Fruit fly (Drosophila melanogaster): ENCODE data around the gene alpha-Man-IIa.

The alpha-Man-IIa gene

DNA sequence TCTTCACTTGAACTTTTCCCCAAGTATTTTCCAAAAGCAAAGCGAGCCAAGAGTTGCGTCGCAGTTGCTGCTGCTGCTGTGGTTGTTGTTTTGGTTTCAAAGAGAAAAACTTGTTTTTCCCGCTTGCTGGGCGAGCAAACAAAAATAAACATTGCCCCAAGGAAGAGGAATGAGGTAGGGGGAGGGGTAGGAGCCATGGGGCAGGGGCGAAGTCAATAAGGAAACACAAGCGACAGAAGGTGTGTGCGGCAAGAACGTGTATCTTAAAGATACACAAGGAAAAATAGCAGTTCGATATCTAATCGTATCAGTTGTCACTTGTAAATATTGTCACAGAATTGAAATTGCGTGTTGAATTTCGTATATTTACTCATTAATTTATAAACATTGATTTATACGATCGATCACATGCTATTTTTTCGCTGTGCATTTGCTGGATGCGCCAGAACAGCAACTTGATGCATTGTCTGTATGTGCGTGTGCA, 18.8 kb upstream of the alpha-Man-IIa start (continued):
- TF ChIP-seq CG13894 (tag; optimal IDR thresholded peaks at IDR 0.05) (no peak), CG30431 (GFP tag; optimal IDR thresholded peaks at IDR 0.05) (peak; percentile 29), run (tag; optimal IDR thresholded peaks at IDR 0.05) (no peak), zfh2 (GFP tag; optimal IDR thresholded peaks at IDR 0.05) (no peak), pfk (GFP tag; optimal IDR thresholded peaks at IDR 0.05) (no peak), CG13775 (GFP tag; optimal IDR thresholded peaks at IDR 0.05) (peak; percentile 67), CG15696 (tag; optimal IDR thresholded peaks at IDR 0.05) (peak; percentile 86), Antp (GFP tag; optimal IDR thresholded peaks at IDR 0.05) (peak; percentile 24), CG9817 (tag; optimal IDR thresholded peaks at IDR 0.05) (peak; percentile 33), zen2 (GFP tag; IDR thresholded peaks at IDR 0.05; ENCODE audit: partially characterized antibody) (no peak), vvl (GFP tag; IDR thresholded peaks at IDR 0.05) (peak; percentile 75), CG17912 (GFP tag; optimal IDR thresholded peaks at IDR 0.05) (no peak), pho (GFP tag; optimal IDR thresholded peaks at IDR 0.05) (no peak), CG13123 (GFP tag; optimal IDR thresholded peaks at IDR 0.05) (peak; percentile 52), Bgb (GFP tag; IDR thresholded peaks at IDR 0.05; ENCODE audit: partially characterized antibody) (no peak), CG3847 (GFP tag; IDR thresholded peaks at IDR 0.05) (no peak; the same call in 1 of the 2 replicates), h (optimal IDR thresholded peaks at IDR 0.05) (no peak), tll (GFP tag; optimal IDR thresholded peaks at IDR 0.05) (no peak), CG12299 (tag; optimal IDR thresholded peaks at IDR 0.05) (peak; percentile 40), CG10565 (GFP tag; optimal IDR thresholded peaks at IDR 0.05) (no peak), CG17361 (GFP tag; IDR thresholded peaks at IDR 0.05) (peak; percentile 67), lmd (GFP tag; IDR thresholded peaks at IDR 0.05) (peak; percentile 64), CG14710 (tag; optimal IDR thresholded peaks at IDR 0.05) (peak; percentile 85), CG4707 (GFP tag; optimal IDR thresholded peaks at IDR 0.05) (peak; percentile 61), da (GFP tag; optimal IDR thresholded peaks at IDR 0.05) (no peak), btn (GFP tag; optimal IDR thresholded peaks at IDR 0.05) (no peak), ase (GFP tag; IDR thresholded peaks at IDR 0.05) (0 out of 3 replicates have a peak, but pooled peaks have one; percentile 54), klu (GFP tag; IDR thresholded peaks at IDR 0.05) (no peak), Xbp1 (GFP tag; optimal IDR thresholded peaks at IDR 0.05) (peak; percentile 57), ERR (GFP tag; optimal IDR thresholded peaks at IDR 0.05) (no peak), CHES-1-like (GFP tag; optimal IDR thresholded peaks at IDR 0.05) (no peak), unpg (GFP tag; optimal IDR thresholded peaks at IDR 0.05) (peak; percentile 79), CG10462 (GFP tag; optimal IDR thresholded peaks at IDR 0.05) (no peak), dati (GFP tag; IDR thresholded peaks at IDR 0.05) (0 out of 2 replicates have a peak, but pooled peaks have one; percentile 46), CG14965 (GFP tag; optimal IDR thresholded peaks at IDR 0.05; ENCODE audit: borderline replicate concordance) (no peak), Six4 (GFP tag; optimal IDR thresholded peaks at IDR 0.05) (peak; percentile 49), dmrt11E (tag; optimal IDR thresholded peaks at IDR 0.05) (peak; percentile 91), eve (GFP tag; optimal IDR thresholded peaks at IDR 0.05) (no peak), Nf-YB (GFP tag; optimal IDR thresholded peaks at IDR 0.05) (peak; percentile 62), CG16779 (GFP tag; IDR thresholded peaks at IDR 0.05) (0 out of 2 replicates have a peak, but pooled peaks have one; percentile 24), schlank (tag; optimal IDR thresholded peaks at IDR 0.05) (peak; percentile 35), Hand (GFP tag; optimal IDR thresholded peaks at IDR 0.05) (peak; percentile 19), CG6175 (GFP tag; IDR thresholded peaks at IDR 0.05) (no peak; the same call in 2 of the 3 replicates), Hmx (GFP tag; optimal IDR thresholded peaks at IDR 0.05) (no peak), CG3281 (GFP tag; optimal IDR thresholded peaks at IDR 0.05) (peak; percentile 64), Mrtf (GFP tag; IDR thresholded peaks at IDR 0.05) (no peak), hbn (GFP tag; IDR thresholded peaks at IDR 0.05; ENCODE audit: partially characterized antibody) (no peak), bbx (GFP tag; IDR thresholded peaks at IDR 0.05; ENCODE audit: partially characterized antibody) (0 out of 2 replicates have a peak, but pooled peaks have one; percentile 18), sim (GFP tag; IDR thresholded peaks at IDR 0.05) (peak; percentile 66), fd102C (GFP tag; optimal IDR thresholded peaks at IDR 0.05) (peak; percentile 47)
